Fruit fly (Drosophila melanogaster) whole organism, embryonic: ENCODE results near the gene CG11655.

Source experiments
- Abd-B ChIP-seq: fragments of 200-800 bp; sonication (Bioruptor generic); optimal IDR thresholded peaks from 2 replicates; lab custom pipeline; 2018; ENCODE audit warnings: missing biosample characterization, mild to moderate bottlenecking, missing genetic modification characterization, moderate library complexity
- Atf-2 ChIP-seq: fragments of 200-800 bp; sonication (Bioruptor generic); optimal IDR thresholded peaks from 2 replicates; lab custom pipeline; 2016; ENCODE audit warnings: missing biosample characterization, missing genetic modification characterization
- Atf3 ChIP-seq: fragments of 200-800 bp; sonication (Bioruptor generic); optimal IDR thresholded peaks from 3 replicates; lab custom pipeline; 2016; ENCODE audit warnings: missing biosample characterization, missing genetic modification characterization
- Atf6 ChIP-seq: fragments of 200-800 bp; sonication (Bioruptor generic); IDR thresholded peaks from 2 replicates; pipeline ENCODE4 v1.3.6; 2022; ENCODE audit warnings: missing biosample characterization, missing genetic modification characterization
- B-H2 ChIP-seq: fragments of 200-800 bp; sonication (Bioruptor generic); optimal IDR thresholded peaks from 2 replicates; lab custom pipeline; 2018; ENCODE audit warnings: missing biosample characterization, mild to moderate bottlenecking, missing genetic modification characterization
- CG10565 ChIP-seq: fragments of 200-800 bp; sonication (Bioruptor generic); optimal IDR thresholded peaks from 3 replicates; lab custom pipeline; 2016; ENCODE audit warnings: missing biosample characterization, mild to moderate bottlenecking, missing genetic modification characterization
- CG13287 ChIP-seq: fragments of 200-800 bp; sonication (Bioruptor generic); IDR thresholded peaks from 2 replicates; pipeline ENCODE4 v1.3.6; 2022; ENCODE audit warnings: missing biosample characterization, missing genetic modification characterization; ENCODE audit not compliant: partially characterized antibody
- CG13424 ChIP-seq: fragments of 200-800 bp; sonication (Bioruptor generic); optimal IDR thresholded peaks from 2 replicates; lab custom pipeline; 2019; ENCODE audit warnings: missing biosample characterization, mild to moderate bottlenecking, missing genetic modification characterization, moderate library complexity
- CG2875 ChIP-seq: fragments of 200-800 bp; sonication (Bioruptor generic); optimal IDR thresholded peaks from 2 replicates; lab custom pipeline; 2017; ENCODE audit warnings: missing biosample characterization, mild to moderate bottlenecking, missing genetic modification characterization, missing genetic modification reagents
- CG30403 ChIP-seq: fragments of 200-800 bp; sonication (Bioruptor generic); optimal IDR thresholded peaks from 3 replicates; lab custom pipeline; 2016; ENCODE audit warnings: missing biosample characterization, missing genetic modification characterization
- CG32532 ChIP-seq: fragments of 200-800 bp; sonication (Bioruptor generic); IDR thresholded peaks from 2 replicates; pipeline ENCODE4 v1.3.6; 2022; ENCODE audit warnings: missing biosample characterization, missing genetic modification characterization
- CG4360 ChIP-seq: fragments of 200-800 bp; sonication (Bioruptor generic); IDR thresholded peaks from 2 replicates; pipeline ENCODE4 v1.3.6; 2022; ENCODE audit warnings: missing biosample characterization, missing genetic modification characterization
- CG6654 ChIP-seq: fragments of 200-800 bp; sonication (Bioruptor generic); optimal IDR thresholded peaks from 2 replicates; lab custom pipeline; 2017; ENCODE audit warnings: missing biosample characterization, mild to moderate bottlenecking, missing genetic modification characterization
- CG7271 ChIP-seq: fragments of 200-800 bp; sonication (Bioruptor generic); optimal IDR thresholded peaks from 2 replicates; lab custom pipeline; 2018; ENCODE audit warnings: missing biosample characterization, mild to moderate bottlenecking, missing genetic modification characterization, moderate library complexity
- CG8388 ChIP-seq: fragments of 200-800 bp; sonication (Bioruptor generic); optimal IDR thresholded peaks from 2 replicates; lab custom pipeline; 2019; ENCODE audit warnings: missing biosample characterization, mild to moderate bottlenecking, missing genetic modification characterization, moderate library complexity
- CG9727 ChIP-seq: fragments of 200-800 bp; sonication (Bioruptor generic); optimal IDR thresholded peaks from 3 replicates; lab custom pipeline; 2017; ENCODE audit warnings: missing biosample characterization, mild to moderate bottlenecking, missing genetic modification characterization
- CG9817 ChIP-seq: fragments of 200-800 bp; sonication (Bioruptor generic); optimal IDR thresholded peaks from 2 replicates; lab custom pipeline; 2018; ENCODE audit warnings: missing biosample characterization, mild to moderate bottlenecking, missing genetic modification characterization, moderate library complexity
- CoRest ChIP-seq: fragments of 200-800 bp; sonication (Bioruptor generic); optimal IDR thresholded peaks from 3 replicates; lab custom pipeline; 2018; ENCODE audit warnings: missing biosample characterization, mild to moderate bottlenecking, missing genetic modification characterization, moderate library complexity
- Dad ChIP-seq: fragments of 200-800 bp; sonication (Bioruptor generic); optimal IDR thresholded peaks from 3 replicates; lab custom pipeline; 2016; ENCODE audit warnings: missing biosample characterization, missing genetic modification characterization
- Deaf1 ChIP-seq: fragments of 200-800 bp; optimal IDR thresholded peaks from 3 replicates; lab custom pipeline; 2019; ENCODE audit warnings: missing biosample characterization, mild to moderate bottlenecking, missing genetic modification characterization, moderate library complexity
- ERR ChIP-seq: fragments of 200-800 bp; sonication (Bioruptor generic); optimal IDR thresholded peaks from 2 replicates; lab custom pipeline; 2016; ENCODE audit warnings: missing biosample characterization, missing genetic modification characterization
- Eip74EF ChIP-seq, 2 experiments: fragments of 200-800 bp in 1 of 2; fragments of >200 bp in 1 of 2; sonication (Bioruptor generic) in 1 of 2; optimal IDR thresholded peaks; 2 replicates each; lab custom pipeline; 2017 to 2019; ENCODE audit warnings: missing biosample characterization in 2 of 2, missing genetic modification characterization in 2 of 2, mild to moderate bottlenecking in 1 of 2, moderate library complexity in 1 of 2
- Ets97D ChIP-seq: fragments of 200-800 bp; sonication (Bioruptor generic); optimal IDR thresholded peaks from 3 replicates; lab custom pipeline; 2016; ENCODE audit warnings: missing biosample characterization, missing genetic modification characterization
- HLH4C ChIP-seq: fragments of 200-800 bp; sonication (Bioruptor generic); IDR thresholded peaks from 3 replicates; pipeline ENCODE4 v1.3.6; 2022; ENCODE audit warnings: missing biosample characterization, missing genetic modification characterization; ENCODE audit not compliant: partially characterized antibody
- Hand ChIP-seq: fragments of 200-800 bp; sonication (Bioruptor generic); optimal IDR thresholded peaks from 2 replicates; lab custom pipeline; 2017; ENCODE audit warnings: mild to moderate bottlenecking, missing biosample characterization, missing genetic modification reagents, missing genetic modification characterization
- HmgD ChIP-seq: fragments of 200-800 bp; sonication (Bioruptor generic); optimal IDR thresholded peaks from 3 replicates; lab custom pipeline; 2016; ENCODE audit warnings: missing biosample characterization, missing genetic modification characterization
- Hr3 ChIP-seq: fragments of 200-800 bp; sonication (Bioruptor generic); optimal IDR thresholded peaks from 3 replicates; lab custom pipeline; 2016; ENCODE audit warnings: missing biosample characterization, missing genetic modification characterization
- Ptx1 ChIP-seq: fragments of 200-800 bp; sonication (Bioruptor generic); IDR thresholded peaks from 2 replicates; pipeline ENCODE4 v1.3.6; 2022; ENCODE audit warnings: missing biosample characterization, missing genetic modification characterization
- Ssrp ChIP-seq: fragments of 200-800 bp; sonication (Bioruptor generic); optimal IDR thresholded peaks from 2 replicates; lab custom pipeline; 2018; ENCODE audit warnings: missing biosample characterization, mild to moderate bottlenecking, missing genetic modification characterization, moderate library complexity
- al ChIP-seq: fragments of 200-800 bp; sonication (Bioruptor generic); IDR thresholded peaks from 2 replicates; pipeline ENCODE4 v1.3.6; 2022; ENCODE audit warnings: missing biosample characterization, missing genetic modification characterization
- ase ChIP-seq: fragments of 200-800 bp; sonication (Bioruptor generic); IDR thresholded peaks from 3 replicates; pipeline ENCODE4 v1.3.6; 2022; ENCODE audit warnings: missing biosample characterization, missing genetic modification characterization
- ato ChIP-seq: fragments of 200-800 bp; sonication (Bioruptor generic); IDR thresholded peaks from 2 replicates; pipeline ENCODE4 v1.3.6; 2022; ENCODE audit warnings: missing biosample characterization, missing genetic modification characterization; ENCODE audit not compliant: partially characterized antibody
- bab2 ChIP-seq: fragments of 200-800 bp; sonication (Bioruptor generic); optimal IDR thresholded peaks from 2 replicates; lab custom pipeline; 2016; ENCODE audit warnings: missing biosample characterization, missing genetic modification characterization
- bbx ChIP-seq: fragments of 200-800 bp; sonication (Bioruptor generic); IDR thresholded peaks from 2 replicates; pipeline ENCODE4 v1.3.6; 2022; ENCODE audit warnings: missing biosample characterization, missing genetic modification characterization; ENCODE audit not compliant: partially characterized antibody
- bsh ChIP-seq, 2 experiments: fragments of 200-800 bp; sonication (Bioruptor generic); optimal IDR thresholded peaks; 2 replicates each; lab custom pipeline; 2017 to 2018; ENCODE audit warnings: mild to moderate bottlenecking in 2 of 2, missing biosample characterization in 2 of 2, missing genetic modification characterization in 2 of 2, moderate library complexity in 1 of 2
- cad ChIP-seq: fragments of >200 bp; optimal IDR thresholded peaks from 2 replicates; lab custom pipeline; 2017; ENCODE audit warnings: missing biosample characterization, missing genetic modification characterization
- cg ChIP-seq: fragments of 200-800 bp; sonication (Bioruptor generic); optimal IDR thresholded peaks from 3 replicates; lab custom pipeline; 2019; ENCODE audit warnings: missing biosample characterization, mild to moderate bottlenecking, missing genetic modification characterization, moderate library complexity
- ci ChIP-seq: fragments of 200-800 bp; sonication (Bioruptor generic); IDR thresholded peaks from 3 replicates; pipeline ENCODE4 v1.3.6; 2022; ENCODE audit warnings: missing biosample characterization, missing genetic modification characterization
- crol ChIP-seq: fragments of 200-800 bp; sonication (Bioruptor generic); IDR thresholded peaks from 2 replicates; pipeline ENCODE4 v1.3.6; 2022; ENCODE audit warnings: missing biosample characterization, missing genetic modification characterization
- ftz-f1 ChIP-seq: fragments of 200-800 bp; sonication (Bioruptor generic); optimal IDR thresholded peaks from 2 replicates; lab custom pipeline; 2016; ENCODE audit warnings: missing biosample characterization, missing genetic modification characterization
- gsb ChIP-seq: fragments of 200-800 bp; sonication (Bioruptor generic); IDR thresholded peaks from 2 replicates; pipeline ENCODE4 v1.3.6; 2022; ENCODE audit warnings: missing biosample characterization, missing genetic modification characterization
- gsb-n ChIP-seq: fragments of 200-800 bp; sonication (Bioruptor generic); optimal IDR thresholded peaks from 3 replicates; lab custom pipeline; 2018; ENCODE audit warnings: missing biosample characterization, mild to moderate bottlenecking, missing genetic modification characterization
- her ChIP-seq: fragments of 200-800 bp; sonication (Bioruptor generic); optimal IDR thresholded peaks from 2 replicates; lab custom pipeline; 2016; ENCODE audit warnings: missing biosample characterization, missing genetic modification characterization
- insv ChIP-seq, 2 experiments: fragments of 200-800 bp; sonication (Bioruptor generic); optimal IDR thresholded peaks; 3 replicates each; lab custom pipeline; 2016 to 2018; ENCODE audit warnings: missing biosample characterization in 2 of 2, missing genetic modification characterization in 2 of 2
- odd ChIP-seq: fragments of 200-800 bp; sonication (Bioruptor generic); optimal IDR thresholded peaks from 2 replicates; lab custom pipeline; 2017; ENCODE audit warnings: missing biosample characterization, mild to moderate bottlenecking, missing genetic modification characterization
- onecut ChIP-seq: fragments of 200-800 bp; sonication (Bioruptor generic); IDR thresholded peaks from 2 replicates; pipeline ENCODE4 v1.3.6; 2022; ENCODE audit warnings: missing biosample characterization, missing genetic modification characterization
- pb ChIP-seq: fragments of 200-800 bp; sonication (Bioruptor generic); optimal IDR thresholded peaks from 3 replicates; lab custom pipeline; 2016; ENCODE audit warnings: missing biosample characterization, missing genetic modification characterization
- pho ChIP-seq: fragments of 200-800 bp; sonication (Bioruptor generic); optimal IDR thresholded peaks from 2 replicates; lab custom pipeline; 2016; ENCODE audit warnings: missing biosample characterization, missing genetic modification characterization
- repo ChIP-seq: fragments of 200-800 bp; sonication (Bioruptor generic); optimal IDR thresholded peaks from 2 replicates; lab custom pipeline; 2016; ENCODE audit warnings: missing biosample characterization, missing genetic modification characterization
- so ChIP-seq: fragments of 200-800 bp; sonication (Bioruptor generic); IDR thresholded peaks from 3 replicates; pipeline ENCODE4 v1.3.6; 2022; ENCODE audit warnings: missing biosample characterization, missing genetic modification characterization
- sr ChIP-seq: fragments of 200-800 bp; sonication (Bioruptor generic); IDR thresholded peaks from 3 replicates; pipeline ENCODE4 v1.3.6; 2022; ENCODE audit warnings: missing biosample characterization, missing genetic modification characterization
- wor ChIP-seq: fragments of 200-800 bp; sonication (Bioruptor generic); IDR thresholded peaks from 2 replicates; pipeline ENCODE4 v1.3.6; 2022; ENCODE audit warnings: missing biosample characterization, missing genetic modification characterization

Gene CG11655

dm6 chrX:15465410-15465809 lies 12.1 kb downstream of the CG11655 start (continued):
- TF ChIP-seq ci (0 out of 3 replicates have a peak, but pooled peaks have one; percentile 34), Deaf1 (tag; lab: Kevin White, UChicago) (peak; percentile 89), CG9727 (GFP tag; lab: Kevin White, UChicago) (no peak), Ets97D (GFP tag; lab: Kevin White, UChicago) (no peak), CG32532 (GFP tag; lab: Robert Waterston, UW) (no peak), Abd-B (GFP tag; lab: Kevin White, UChicago) (no peak), CG13287 (GFP tag; lab: Robert Waterston, UW) (peak; percentile 14; the same call in 1 of the 2 replicates), CG4360 (GFP tag; lab: Robert Waterston, UW) (no peak), HLH4C (GFP tag; lab: Robert Waterston, UW) (no peak), repo (GFP tag; lab: Kevin White, UChicago) (no peak), ase (GFP tag; lab: Robert Waterston, UW) (no peak), Ssrp (tag; lab: Kevin White, UChicago) (no peak), HmgD (GFP tag; lab: Kevin White, UChicago) (no peak), Ptx1 (no peak), CG2875 (GFP tag; lab: Kevin White, UChicago) (no peak), pho (GFP tag; lab: Kevin White, UChicago) (no peak), B-H2 (no peak), pb (GFP tag; lab: Kevin White, UChicago) (no peak), bab2 (GFP tag; lab: Kevin White, UChicago) (no peak), ERR (GFP tag; lab: Kevin White, UChicago) (no peak), Atf-2 (no peak), Eip74EF (GFP tag; optimal IDR thresholded peaks at IDR 0.05; lab: Kevin White, UChicago) (no peak), al (GFP tag; lab: Robert Waterston, UW) (no peak), Atf6 (GFP tag; lab: Robert Waterston, UW) (no peak), Hand (GFP tag; lab: Kevin White, UChicago) (no peak), CG6654 (GFP tag; lab: Kevin White, UChicago) (no peak), CoRest (no peak), insv (GFP tag; optimal IDR thresholded peaks at IDR 0.05; lab: Kevin White, UChicago) (no peak), CG7271 (tag; lab: Kevin White, UChicago) (no peak), ftz-f1 (no peak), bsh (GFP tag; optimal IDR thresholded peaks at IDR 0.05; lab: Kevin White, UChicago) (no peak), CG13424 (tag; lab: Kevin White, UChicago) (no peak), CG9817 (no peak), ato (GFP tag; lab: Robert Waterston, UW) (no peak), Atf3 (GFP tag; lab: Kevin White, UChicago) (no peak), sr (GFP tag; lab: Robert Waterston, UW) (0 out of 3 replicates have a peak, but pooled peaks have one; percentile 5), CG30403 (GFP tag; lab: Kevin White, UChicago) (no peak), onecut (no peak), CG8388 (GFP tag; lab: Kevin White, UChicago) (no peak), her (GFP tag; lab: Kevin White, UChicago) (no peak), wor (GFP tag; lab: Robert Waterston, UW) (no peak), so (GFP tag; lab: Robert Waterston, UW) (no peak), bbx (GFP tag; lab: Robert Waterston, UW) (no peak), cg (peak; percentile 33), gsb (GFP tag; lab: Robert Waterston, UW) (no peak), cad (GFP tag; lab: Kevin White, UChicago) (no peak), Dad (GFP tag; lab: Kevin White, UChicago) (no peak), odd (GFP tag; lab: Kevin White, UChicago) (no peak), CG10565 (GFP tag; lab: Kevin White, UChicago) (no peak), crol (GFP tag; lab: Robert Waterston, UW) (peak; percentile 96), Hr3 (GFP tag; lab: Kevin White, UChicago) (no peak), gsb-n (tag; lab: Kevin White, UChicago) (no peak)
